Worm (Caenorhabditis elegans): ENCODE results near the gene psf-1.

Gene psf-1

ce11 chrII:9940430-9940829 is 28.0 kb upstream of the psf-1 start, which contains the start of gene ufd-3 (continued):
- TF ChIP-seq arid-1 (GFP tag; conservative IDR thresholded peaks at IDR 0.05) (0 out of 2 replicates have a peak, but pooled peaks have one; percentile 15), dve-1 (tag; optimal IDR thresholded peaks at IDR 0.05; ENCODE audit: insufficient read depth) (peak; percentile 70), nhr-11 (tag; optimal IDR thresholded peaks at IDR 0.05) (peak; percentile 82), Y5F2A.4 (GFP tag; optimal IDR thresholded peaks at IDR 0.05) (no peak), lin-38 (GFP tag; IDR thresholded peaks at IDR 0.05) (peak; percentile 76), nhr-48 (tag; optimal IDR thresholded peaks at IDR 0.05) (peak; percentile 20), egl-27 (tag; optimal IDR thresholded peaks at IDR 0.05) (no peak), pha-4 (GFP tag; IDR thresholded peaks at IDR 0.05) (peak; percentile 46; the same call in 1 of the 2 replicates), pha-4 (tag; optimal IDR thresholded peaks at IDR 0.05) (peak; percentile 59), nhr-111 (GFP tag; optimal IDR thresholded peaks at IDR 0.05) (no peak), tag-97 (GFP tag; IDR thresholded peaks at IDR 0.05) (no peak), Y75B8A.6 (GFP tag; IDR thresholded peaks at IDR 0.05) (no peak), snpc-1.2 (GFP tag; IDR thresholded peaks at IDR 0.05) (no peak), zip-2 (tag; optimal IDR thresholded peaks at IDR 0.05) (no peak), nhr-6 (tag; optimal IDR thresholded peaks at IDR 0.05) (peak; percentile 80), gei-8 (GFP tag; optimal IDR thresholded peaks at IDR 0.05) (no peak), lin-1 (GFP tag; IDR thresholded peaks at IDR 0.05) (no peak), fkh-10 (GFP tag; optimal IDR thresholded peaks at IDR 0.05) (peak; percentile 51), ces-1 (GFP tag; optimal IDR thresholded peaks at IDR 0.05) (no peak), unc-39 (tag; optimal IDR thresholded peaks at IDR 0.05) (no peak), zag-1 (tag; optimal IDR thresholded peaks at IDR 0.05) (no peak), F26F4.8 (GFP tag; conservative IDR thresholded peaks at IDR 0.05) (no peak), set-16 (GFP tag; IDR thresholded peaks at IDR 0.05) (no peak), ceh-28 (tag; optimal IDR thresholded peaks at IDR 0.05) (no peak), rbr-2 (tag; optimal IDR thresholded peaks at IDR 0.05) (peak; percentile 66), lin-15B (tag; optimal IDR thresholded peaks at IDR 0.05) (peak; percentile 5), ztf-7 (tag; optimal IDR thresholded peaks at IDR 0.05) (no peak), lin-39 (tag; optimal IDR thresholded peaks at IDR 0.05) (no peak), hmg-1.1 (GFP tag; IDR thresholded peaks at IDR 0.05) (no peak), mxl-3 (GFP tag; optimal IDR thresholded peaks at IDR 0.05) (peak; percentile 61), daf-16 (GFP tag; optimal IDR thresholded peaks at IDR 0.05) (peak in 1 of 2 experiments; percentile 31), daf-16 (tag; optimal IDR thresholded peaks at IDR 0.05) (peak; percentile 15), ceh-62 (tag; optimal IDR thresholded peaks at IDR 0.05) (no peak), hlh-11 (tag; optimal IDR thresholded peaks at IDR 0.05) (peak; percentile 53), ztf-11 (tag; optimal IDR thresholded peaks at IDR 0.05) (no peak), hlh-30 (tag; optimal IDR thresholded peaks at IDR 0.05; ENCODE audit: insufficient read depth) (peak; percentile 59), cey-2 (tag; optimal IDR thresholded peaks at IDR 0.05; ENCODE audit: borderline replicate concordance, insufficient read depth) (no peak), nhr-41 (GFP tag; IDR thresholded peaks at IDR 0.05) (no peak), Y48G9A.11 (GFP tag; IDR thresholded peaks at IDR 0.05) (peak; percentile 96), mdl-1 (tag; optimal IDR thresholded peaks at IDR 0.05) (peak in 1 of 2 experiments; percentile 24), jun-1 (tag; optimal IDR thresholded peaks at IDR 0.05) (no peak), vab-7 (GFP tag; IDR thresholded peaks at IDR 0.05) (no peak), spr-1 (tag; optimal IDR thresholded peaks at IDR 0.05) (no peak), ceh-20 (GFP tag; IDR thresholded peaks at IDR 0.05) (0 out of 2 replicates have a peak, but pooled peaks have one; percentile 18), unc-130 (GFP tag; optimal IDR thresholded peaks at IDR 0.05) (peak; percentile 91), aha-1 (tag) (peak; percentile 98), tra-1 (GFP tag; IDR thresholded peaks at IDR 0.05) (no peak; the same call in 1 of the 2 replicates), fos-1 (tag; optimal IDR thresholded peaks at IDR 0.05) (no peak), nhr-10 (tag; optimal IDR thresholded peaks at IDR 0.05) (no peak), ZK337.2 (GFP tag; IDR thresholded peaks at IDR 0.05) (peak; percentile 77; the same call in 1 of the 2 replicates), Y105C5A.15 (GFP tag; IDR thresholded peaks at IDR 0.05) (no peak), dmd-6 (GFP tag; IDR thresholded peaks at IDR 0.05) (peak; percentile 63)

All from whole organism, L4 larva.